Fruit fly (Drosophila melanogaster): ENCODE measurements around the gene Six4.

Gene Six4

DNA sequence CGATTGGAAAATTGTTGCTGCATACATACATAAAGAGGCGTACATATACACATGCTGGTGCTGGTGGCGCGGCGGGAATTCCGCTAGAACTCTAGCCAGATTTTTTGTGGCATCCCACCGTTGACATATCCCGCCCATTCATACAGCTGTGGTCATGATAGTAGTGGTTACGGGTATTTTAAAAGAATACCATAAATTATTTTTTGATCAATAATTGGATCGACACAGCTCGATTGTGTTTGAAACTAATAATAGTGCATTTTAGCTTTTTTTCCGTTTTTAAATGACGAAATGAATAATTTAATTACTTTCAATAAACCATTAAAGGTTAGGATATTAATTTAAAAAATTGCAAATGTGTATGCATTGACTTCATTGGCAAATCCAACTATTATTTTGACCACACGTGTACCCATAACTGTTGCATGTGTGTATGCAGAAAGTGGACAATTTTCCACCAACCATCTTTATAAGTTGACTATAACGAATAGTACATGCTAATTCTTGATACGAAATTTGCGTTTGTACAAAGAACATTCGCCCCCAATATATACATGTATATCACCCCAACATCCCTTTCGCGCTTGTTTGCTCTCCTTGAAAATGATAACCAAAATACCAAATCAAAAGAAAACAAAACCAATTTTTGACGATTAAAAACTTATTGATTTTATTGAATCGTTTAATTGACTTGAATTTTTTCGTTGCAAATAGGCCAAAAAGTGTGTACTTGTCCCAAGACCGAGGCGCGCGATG is 20.5 kb downstream of the Six4 start (continued):
- TF ChIP-seq CG12744 (GFP tag; optimal IDR thresholded peaks at IDR 0.05) (peak; percentile 60), lbe (GFP tag; optimal IDR thresholded peaks at IDR 0.05) (peak; percentile 49), Hand (GFP tag; optimal IDR thresholded peaks at IDR 0.05) (peak; percentile 9), nerfin-2 (GFP tag; IDR thresholded peaks at IDR 0.05; ENCODE audit: partially characterized antibody) (no peak), CG6683 (GFP tag; optimal IDR thresholded peaks at IDR 0.05) (peak; percentile 72), CG17612 (GFP tag; IDR thresholded peaks at IDR 0.05) (no peak), CG16779 (GFP tag; IDR thresholded peaks at IDR 0.05) (peak; percentile 63; the same call in 1 of the 2 replicates), Hr78 (GFP tag; optimal IDR thresholded peaks at IDR 0.05) (no peak), CG10209 (GFP tag; optimal IDR thresholded peaks at IDR 0.05) (peak; percentile 77), CG2129 (GFP tag; IDR thresholded peaks at IDR 0.05; ENCODE audit: partially characterized antibody) (no peak), zen (tag; optimal IDR thresholded peaks at IDR 0.05) (peak; percentile 77), Scr (GFP tag; IDR thresholded peaks at IDR 0.05; ENCODE audit: partially characterized antibody) (no peak), her (GFP tag; optimal IDR thresholded peaks at IDR 0.05) (peak; percentile 38), lmd (GFP tag; IDR thresholded peaks at IDR 0.05) (peak; percentile 76), Dip3 (GFP tag; optimal IDR thresholded peaks at IDR 0.05) (peak; percentile 67), repo (GFP tag; optimal IDR thresholded peaks at IDR 0.05) (peak; percentile 68), prd (optimal IDR thresholded peaks at IDR 0.05) (no peak), prd (GFP tag; IDR thresholded peaks at IDR 0.05) (peak; percentile 82), hb (GFP tag; IDR thresholded peaks at IDR 0.05; ENCODE audit: partially characterized antibody) (no peak), CG9437 (GFP tag; optimal IDR thresholded peaks at IDR 0.05) (peak; percentile 39), croc (GFP tag; conservative IDR thresholded peaks at IDR 0.05) (0 out of 3 replicates have a peak, but pooled peaks have one; percentile 13), pho (GFP tag; optimal IDR thresholded peaks at IDR 0.05) (peak; percentile 59), CG13624 (GFP tag; optimal IDR thresholded peaks at IDR 0.05) (peak; percentile 57), nerfin-1 (tag; optimal IDR thresholded peaks at IDR 0.05) (peak; percentile 49), Bgb (GFP tag; IDR thresholded peaks at IDR 0.05; ENCODE audit: partially characterized antibody) (no peak), mld (GFP tag; IDR thresholded peaks at IDR 0.05; ENCODE audit: partially characterized antibody) (no peak), MTF-1 (GFP tag; optimal IDR thresholded peaks at IDR 0.05; ENCODE audit: borderline replicate concordance) (peak; percentile 57), CG7372 (GFP tag; IDR thresholded peaks at IDR 0.05) (peak; percentile 55; the same call in 1 of the 2 replicates), gfzf (GFP tag; optimal IDR thresholded peaks at IDR 0.05) (no peak), ato (GFP tag; IDR thresholded peaks at IDR 0.05; ENCODE audit: partially characterized antibody) (no peak), CG11504 (tag; optimal IDR thresholded peaks at IDR 0.05) (peak; percentile 83), CG3995 (GFP tag; optimal IDR thresholded peaks at IDR 0.05) (no peak), CG11093 (GFP tag; IDR thresholded peaks at IDR 0.05) (peak; percentile 49; the same call in 1 of the 3 replicates), abd-A (tag; optimal IDR thresholded peaks at IDR 0.05) (no peak), NC2α (GFP tag; optimal IDR thresholded peaks at IDR 0.05) (peak; percentile 35), ci (GFP tag; IDR thresholded peaks at IDR 0.05) (peak; percentile 92), CG6272 (GFP tag; IDR thresholded peaks at IDR 0.05) (peak; percentile 26; the same call in 1 of the 2 replicates), bcd (GFP tag; optimal IDR thresholded peaks at IDR 0.05) (peak; percentile 71), HmgZ (tag; optimal IDR thresholded peaks at IDR 0.05) (peak; percentile 63), Six4 (GFP tag; optimal IDR thresholded peaks at IDR 0.05) (peak; percentile 58), CG31365 (tag; optimal IDR thresholded peaks at IDR 0.05) (peak; percentile 39), CG10267 (tag; optimal IDR thresholded peaks at IDR 0.05) (peak; percentile 76), CG10979 (tag; optimal IDR thresholded peaks at IDR 0.05) (peak; percentile 82), CG5245 (GFP tag; optimal IDR thresholded peaks at IDR 0.05) (peak; percentile 76), vvl (GFP tag; IDR thresholded peaks at IDR 0.05) (peak; percentile 89), D (optimal IDR thresholded peaks at IDR 0.05) (no peak), D (GFP tag; optimal IDR thresholded peaks at IDR 0.05) (peak; percentile 56), CG13287 (GFP tag; IDR thresholded peaks at IDR 0.05; ENCODE audit: partially characterized antibody) (no peak)

Data from whole organism, embryonic.